Fruit fly (Drosophila melanogaster) whole organism, wandering third instar larva: ENCODE data around the gene CG13692.

Experiments used
- Abd-B ChIP-seq: fragments of >200 bp; optimal IDR thresholded peaks from 2 replicates; lab custom pipeline; 2017; ENCODE audit warnings: missing biosample characterization, missing genetic modification characterization
- CG32264 ChIP-seq: fragments of 200-800 bp; sonication (Bioruptor generic); optimal IDR thresholded peaks from 2 replicates; lab custom pipeline; 2016; ENCODE audit warnings: missing biosample characterization, missing genetic modification characterization
- CG9705 ChIP-seq: fragments of 200-800 bp; sonication (Bioruptor generic); optimal IDR thresholded peaks from 2 replicates; lab custom pipeline; 2018; ENCODE audit warnings: missing biosample characterization, mild to moderate bottlenecking, missing genetic modification characterization
- CrebA ChIP-seq: fragments of 200-800 bp; sonication (Bioruptor generic); optimal IDR thresholded peaks from 2 replicates; lab custom pipeline; 2016; ENCODE audit warnings: missing biosample characterization, mild to moderate bottlenecking, missing genetic modification characterization, borderline replicate concordance
- Dfd ChIP-seq: fragments of >200 bp; optimal IDR thresholded peaks from 2 replicates; lab custom pipeline; 2017; ENCODE audit warnings: missing biosample characterization, missing genetic modification characterization
- Dif ChIP-seq: fragments of 200-275, 200-300 bp; sonication (Bioruptor generic); optimal IDR thresholded peaks from 2 replicates; lab custom pipeline; 2018; ENCODE audit warnings: missing biosample characterization, missing genetic modification characterization; ENCODE audit not compliant: partially characterized antibody
- GATAd ChIP-seq: sonication (Bioruptor generic); optimal IDR thresholded peaks from 2 replicates; lab custom pipeline; 2016; ENCODE audit warnings: missing biosample characterization, missing genetic modification characterization
- HLH106 ChIP-seq: fragments of 200-800 bp; optimal IDR thresholded peaks from 3 replicates; lab custom pipeline; 2019; ENCODE audit warnings: missing biosample characterization, mild to moderate bottlenecking, missing genetic modification characterization, moderate library complexity
- Hnf4 ChIP-seq: fragments of 200-800 bp; sonication (Bioruptor generic); optimal IDR thresholded peaks from 2 replicates; lab custom pipeline; 2016; ENCODE audit warnings: missing biosample characterization, mild to moderate bottlenecking, missing genetic modification characterization
- Hr78 ChIP-seq: fragments of >200 bp; optimal IDR thresholded peaks from 2 replicates; lab custom pipeline; 2017; ENCODE audit warnings: missing biosample characterization, missing genetic modification characterization
- Hr83 ChIP-seq: fragments of 200-300 bp; sonication (Bioruptor generic); optimal IDR thresholded peaks from 2 replicates; lab custom pipeline; 2016; ENCODE audit warnings: missing biosample characterization, mild to moderate bottlenecking, missing genetic modification characterization, moderate library complexity; ENCODE audit not compliant: poor library complexity, severe bottlenecking
- Jra ChIP-seq: sonication (Bioruptor generic); optimal IDR thresholded peaks from 2 replicates; lab custom pipeline; 2016; ENCODE audit warnings: missing biosample characterization, missing genetic modification characterization
- Mio ChIP-seq: sonication (Bioruptor generic); optimal IDR thresholded peaks from 2 replicates; lab custom pipeline; 2016; ENCODE audit warnings: missing biosample characterization, missing genetic modification characterization
- Myc ChIP-seq: fragments of >200 bp; optimal IDR thresholded peaks from 2 replicates; lab custom pipeline; 2017
- N ChIP-seq: fragments of >200 bp; optimal IDR thresholded peaks from 2 replicates; lab custom pipeline; 2018; ENCODE audit warnings: missing biosample characterization, missing external identifiers, missing genetic modification characterization
- OdsH ChIP-seq: fragments of 200-800 bp; sonication (Bioruptor generic); optimal IDR thresholded peaks from 2 replicates; lab custom pipeline; 2016; ENCODE audit warnings: missing biosample characterization, mild to moderate bottlenecking, missing genetic modification characterization
- Rel ChIP-seq, 2 experiments: fragments of 200-800 bp; sonication (Bioruptor generic) in 1 of 2; optimal IDR thresholded peaks; 2 replicates in 1 of 2; 3 replicates in 1 of 2; lab custom pipeline; 2016 to 2019; ENCODE audit warnings: mild to moderate bottlenecking in 2 of 2, missing biosample characterization in 2 of 2, missing genetic modification characterization in 2 of 2, moderate library complexity in 1 of 2
- Sp1 ChIP-seq: fragments of 200-800 bp; sonication (Bioruptor generic); optimal IDR thresholded peaks from 3 replicates; lab custom pipeline; 2019; ENCODE audit warnings: missing biosample characterization, mild to moderate bottlenecking, missing genetic modification characterization, moderate library complexity
- Vsx2 ChIP-seq: fragments of 200-300, 225-300 bp; sonication (Bioruptor generic); optimal IDR thresholded peaks from 2 replicates; lab custom pipeline; 2018; ENCODE audit warnings: missing biosample characterization, missing genetic modification characterization; ENCODE audit not compliant: partially characterized antibody
- br ChIP-seq: fragments of 200-800 bp; sonication (Bioruptor generic); optimal IDR thresholded peaks from 2 replicates; lab custom pipeline; 2016; ENCODE audit warnings: missing biosample characterization, missing genetic modification characterization
- brk ChIP-seq: fragments of 200-800 bp; sonication (Bioruptor generic); optimal IDR thresholded peaks from 2 replicates; lab custom pipeline; 2016; ENCODE audit warnings: missing biosample characterization, mild to moderate bottlenecking, missing genetic modification characterization
- dl ChIP-seq, 2 experiments: fragments of 175-275, 200-275 bp in 1 of 2; fragments of 200-275 bp in 1 of 2; sonication (Bioruptor generic); optimal IDR thresholded peaks; lab custom pipeline; 2018; ENCODE audit warnings: mild to moderate bottlenecking in 2 of 2, missing biosample characterization in 2 of 2, missing genetic modification characterization in 2 of 2, moderate library complexity in 2 of 2; ENCODE audit not compliant: partially characterized antibody in 2 of 2, insufficient read depth in 1 of 2
- dmrt93B ChIP-seq: fragments of 200-800 bp; sonication (Bioruptor generic); optimal IDR thresholded peaks from 2 replicates; lab custom pipeline; 2018; ENCODE audit warnings: missing biosample characterization, mild to moderate bottlenecking, missing genetic modification characterization
- dsf ChIP-seq: sonication (Bioruptor generic); optimal IDR thresholded peaks from 2 replicates; lab custom pipeline; 2016; ENCODE audit warnings: missing biosample characterization, missing genetic modification characterization, borderline replicate concordance
- ey ChIP-seq: fragments of 200-800 bp; sonication (Bioruptor generic); optimal IDR thresholded peaks from 2 replicates; lab custom pipeline; 2016; ENCODE audit warnings: missing biosample characterization, missing genetic modification characterization
- foxo ChIP-seq, 2 experiments: fragments of 200-800 bp; sonication (Bioruptor generic); optimal IDR thresholded peaks; 2 replicates in 1 of 2; 3 replicates in 1 of 2; lab custom pipeline; 2016 to 2017; ENCODE audit warnings: missing biosample characterization in 2 of 2, missing genetic modification characterization in 2 of 2
- fru ChIP-seq: fragments of 200-800 bp; sonication (Bioruptor generic); optimal IDR thresholded peaks from 3 replicates; lab custom pipeline; 2016; ENCODE audit warnings: missing biosample characterization, mild to moderate bottlenecking, missing genetic modification characterization
- h ChIP-seq: fragments of 200-800 bp; sonication (Bioruptor generic); optimal IDR thresholded peaks from 3 replicates; lab custom pipeline; 2016; ENCODE audit warnings: missing biosample characterization, mild to moderate bottlenecking, missing genetic modification characterization
- jim ChIP-seq: fragments of 175-275, 200-325 bp; sonication (Bioruptor generic); optimal IDR thresholded peaks from 2 replicates; lab custom pipeline; 2016; ENCODE audit warnings: missing biosample characterization, mild to moderate bottlenecking, missing genetic modification characterization
- lola ChIP-seq: fragments of >200 bp; optimal IDR thresholded peaks from 2 replicates; lab custom pipeline; 2017; ENCODE audit warnings: missing biosample characterization, missing genetic modification characterization
- pan ChIP-seq: fragments of >200 bp; optimal IDR thresholded peaks from 2 replicates; lab custom pipeline; 2017
- psq ChIP-seq: fragments of 200-800 bp; sonication (Bioruptor generic); optimal IDR thresholded peaks from 3 replicates; lab custom pipeline; 2017; ENCODE audit warnings: missing biosample characterization, mild to moderate bottlenecking, missing genetic modification characterization, moderate library complexity
- rgr ChIP-seq: fragments of 200-800 bp; sonication (Bioruptor generic); optimal IDR thresholded peaks from 3 replicates; lab custom pipeline; 2016; ENCODE audit warnings: missing biosample characterization, mild to moderate bottlenecking, missing genetic modification characterization
- sage ChIP-seq: fragments of 200-800 bp; sonication (Bioruptor generic); optimal IDR thresholded peaks from 2 replicates; lab custom pipeline; 2016; ENCODE audit warnings: missing biosample characterization, mild to moderate bottlenecking, missing genetic modification characterization
- sv ChIP-seq: fragments of 200-800 bp; sonication (Bioruptor generic); optimal IDR thresholded peaks from 3 replicates; lab custom pipeline; 2016; ENCODE audit warnings: missing biosample characterization, missing genetic modification characterization
- tai ChIP-seq: sonication (Bioruptor generic); optimal IDR thresholded peaks from 2 replicates; lab custom pipeline; 2016; ENCODE audit warnings: missing biosample characterization, missing genetic modification characterization
- usp ChIP-seq: fragments of >200 bp; optimal IDR thresholded peaks from 2 replicates; lab custom pipeline; 2017; ENCODE audit warnings: missing biosample characterization, missing genetic modification characterization
- woc ChIP-seq: sonication (Bioruptor generic); optimal IDR thresholded peaks from 2 replicates; lab custom pipeline; 2016; ENCODE audit warnings: missing biosample characterization, mild to moderate bottlenecking, missing genetic modification characterization

The CG13692 gene

dm6 chr2L:469912-470311 is 48.3 kb downstream of the CG13692 start:
- TF ChIP-seq Jra (GFP tag; lab: Kevin White, UChicago) (no peak), woc (GFP tag; lab: Kevin White, UChicago) (no peak), Sp1 (GFP tag; lab: Kevin White, UChicago) (no peak), CG32264 (no peak), jim (no peak), Myc (lab: Kevin White, UChicago) (no peak), OdsH (GFP tag; lab: Kevin White, UChicago) (no peak), Dif (GFP tag; lab: Kevin White, UChicago) (no peak)

dm6 chr2L:470336-470934 is 48.9 kb downstream of the CG13692 start:
- TF ChIP-seq rgr (GFP tag; lab: Kevin White, UChicago) (peak; percentile 38), Sp1 (GFP tag; lab: Kevin White, UChicago) (no peak), Hnf4 (GFP tag; lab: Kevin White, UChicago) (peak; percentile 61), pan (lab: Kevin White, UChicago) (no peak), foxo (GFP tag; optimal IDR thresholded peaks at IDR 0.05; lab: Kevin White, UChicago) (peak in 1 of 2 experiments; percentile 55), Hr83 (GFP tag; lab: Kevin White, UChicago) (peak; percentile 0), sage (GFP tag; lab: Kevin White, UChicago) (no peak), CG32264 (peak; percentile 29), CG9705 (GFP tag; lab: Kevin White, UChicago) (no peak), woc (GFP tag; lab: Kevin White, UChicago) (peak; percentile 50), br (GFP tag; lab: Kevin White, UChicago) (peak; percentile 79), sv (GFP tag; lab: Kevin White, UChicago) (peak; percentile 71), HLH106 (tag; lab: Kevin White, UChicago) (no peak), OdsH (GFP tag; lab: Kevin White, UChicago) (peak; percentile 36), fru (GFP tag; lab: Kevin White, UChicago) (peak; percentile 65), brk (peak; percentile 30), h (GFP tag; lab: Kevin White, UChicago) (peak; percentile 67), tai (GFP tag; lab: Kevin White, UChicago) (peak; percentile 45), psq (GFP tag; lab: Kevin White, UChicago) (peak; percentile 55), dmrt93B (GFP tag; lab: Kevin White, UChicago) (peak; percentile 4), ey (GFP tag; lab: Kevin White, UChicago) (peak; percentile 66), Rel (GFP tag; optimal IDR thresholded peaks at IDR 0.05; lab: Kevin White, UChicago) (no peak), Rel (tag; optimal IDR thresholded peaks at IDR 0.05; lab: Kevin White, UChicago) (no peak)

- TF ChIP-seq jim (peak; percentile 98), HLH106 (tag; lab: Kevin White, UChicago) (peak; percentile 74), Dif (GFP tag; lab: Kevin White, UChicago) (no peak), Abd-B (GFP tag; lab: Kevin White, UChicago) (no peak), dl (GFP tag; optimal IDR thresholded peaks at IDR 0.05; lab: Kevin White, UChicago; ENCODE audit: insufficient read depth in 1 of 2, partially characterized antibody in 2 of 2) (no peak), foxo (GFP tag; optimal IDR thresholded peaks at IDR 0.05; lab: Kevin White, UChicago) (peak in 1 of 2 experiments; percentile 48), Dfd (peak; percentile 61), sage (GFP tag; lab: Kevin White, UChicago) (peak; percentile 50), tai (GFP tag; lab: Kevin White, UChicago) (no peak), lola (GFP tag; lab: Kevin White, UChicago) (no peak), brk (peak; percentile 73), CG9705 (GFP tag; lab: Kevin White, UChicago) (no peak), woc (GFP tag; lab: Kevin White, UChicago) (no peak), psq (GFP tag; lab: Kevin White, UChicago) (peak; percentile 48), GATAd (no peak), Hr78 (GFP tag; lab: Kevin White, UChicago) (no peak), CrebA (GFP tag; lab: Kevin White, UChicago) (peak; percentile 22), br (GFP tag; lab: Kevin White, UChicago) (no peak), dmrt93B (GFP tag; lab: Kevin White, UChicago) (peak; percentile 15), usp (no peak), Hr83 (GFP tag; lab: Kevin White, UChicago) (no peak), h (GFP tag; lab: Kevin White, UChicago) (peak; percentile 71), Vsx2 (GFP tag; lab: Kevin White, UChicago) (no peak), Mio (GFP tag; lab: Kevin White, UChicago) (no peak), Sp1 (GFP tag; lab: Kevin White, UChicago) (peak; percentile 63), pan (lab: Kevin White, UChicago) (no peak), CG32264 (no peak), Hnf4 (GFP tag; lab: Kevin White, UChicago) (peak; percentile 11), Myc (lab: Kevin White, UChicago) (no peak), Rel (GFP tag; optimal IDR thresholded peaks at IDR 0.05; lab: Kevin White, UChicago) (peak; percentile 40), Rel (tag; optimal IDR thresholded peaks at IDR 0.05; lab: Kevin White, UChicago) (no peak), ey (GFP tag; lab: Kevin White, UChicago) (no peak), Jra (GFP tag; lab: Kevin White, UChicago) (no peak), fru (GFP tag; lab: Kevin White, UChicago) (no peak), rgr (GFP tag; lab: Kevin White, UChicago) (peak; percentile 73), dsf (no peak), OdsH (GFP tag; lab: Kevin White, UChicago) (peak; percentile 78), sv (GFP tag; lab: Kevin White, UChicago) (peak; percentile 18), N (GFP tag; lab: Kevin White, UChicago) (no peak)
Observed at dm6 chr2L:471021-471479, 49.5 kb downstream of the CG13692 start.
